Fruit fly (Drosophila melanogaster) whole organism, prepupa: ENCODE data around the gene CG10638.

ENCODE experiments used
- Blimp-1 ChIP-seq: fragments of 200-800 bp; sonication (Bioruptor generic); optimal IDR thresholded peaks from 3 replicates; lab custom pipeline; 2017; ENCODE audit warnings: missing biosample characterization, missing genetic modification characterization, mild to moderate bottlenecking, moderate library complexity, missing genetic modification reagents
- CG10631 ChIP-seq: fragments of 200-800 bp; sonication (Bioruptor generic); optimal IDR thresholded peaks from 2 replicates; lab custom pipeline; 2016; ENCODE audit warnings: missing biosample characterization, missing genetic modification characterization
- CG10669 ChIP-seq: fragments of 200-800 bp; sonication (Bioruptor generic); optimal IDR thresholded peaks from 3 replicates; lab custom pipeline; 2018; ENCODE audit warnings: missing biosample characterization, mild to moderate bottlenecking, missing genetic modification characterization, moderate library complexity
- CG11294 ChIP-seq: fragments of 200-800 bp; sonication (Bioruptor generic); IDR thresholded peaks from 2 replicates; pipeline ENCODE4 v1.3.6; 2022; ENCODE audit warnings: missing biosample characterization, missing genetic modification characterization
- CG11902 ChIP-seq: fragments of 200-800 bp; sonication (Bioruptor generic); optimal IDR thresholded peaks from 3 replicates; lab custom pipeline; 2016; ENCODE audit warnings: missing biosample characterization, missing genetic modification characterization
- CG15336 ChIP-seq: fragments of 200-800 bp; sonication (Bioruptor generic); IDR thresholded peaks from 2 replicates; pipeline ENCODE4 v1.3.6; 2022; ENCODE audit warnings: missing biosample characterization, missing genetic modification characterization
- CG1621 ChIP-seq: fragments of 200-800 bp; sonication (Bioruptor generic); optimal IDR thresholded peaks from 3 replicates; lab custom pipeline; 2018; ENCODE audit warnings: missing biosample characterization, mild to moderate bottlenecking, missing genetic modification characterization
- CG16779 ChIP-seq: fragments of 200-800 bp; sonication (Bioruptor generic); optimal IDR thresholded peaks from 3 replicates; lab custom pipeline; 2017; ENCODE audit warnings: missing biosample characterization, mild to moderate bottlenecking, missing genetic modification characterization
- CG3032 ChIP-seq: fragments of 200-800 bp; optimal IDR thresholded peaks from 2 replicates; lab custom pipeline; 2019; ENCODE audit warnings: missing biosample characterization, mild to moderate bottlenecking, missing genetic modification characterization, moderate library complexity
- CG32006 ChIP-seq: fragments of 200-800 bp; sonication (Bioruptor generic); optimal IDR thresholded peaks from 3 replicates; lab custom pipeline; 2017; ENCODE audit warnings: missing biosample characterization, mild to moderate bottlenecking, missing genetic modification characterization
- CG34406 ChIP-seq: fragments of 200-800 bp; sonication (Bioruptor generic); optimal IDR thresholded peaks from 3 replicates; lab custom pipeline; 2016; ENCODE audit warnings: missing biosample characterization, missing genetic modification characterization
- CG3919 ChIP-seq: fragments of 200-800 bp; sonication (Bioruptor generic); optimal IDR thresholded peaks from 3 replicates; lab custom pipeline; 2016; ENCODE audit warnings: missing biosample characterization, missing genetic modification characterization
- CG6276 ChIP-seq: fragments of 200-800 bp; sonication (Bioruptor generic); optimal IDR thresholded peaks from 2 replicates; lab custom pipeline; 2017; ENCODE audit warnings: missing biosample characterization, mild to moderate bottlenecking, missing genetic modification characterization
- CG6792 ChIP-seq: fragments of 200-800 bp; sonication (Bioruptor generic); optimal IDR thresholded peaks from 3 replicates; lab custom pipeline; 2016; ENCODE audit warnings: missing biosample characterization, missing genetic modification characterization
- CG6808 ChIP-seq: fragments of 200-800 bp; sonication (Bioruptor generic); optimal IDR thresholded peaks from 3 replicates; lab custom pipeline; 2017; ENCODE audit warnings: missing biosample characterization, missing genetic modification characterization, mild to moderate bottlenecking, moderate library complexity, missing genetic modification reagents
- CG6854 ChIP-seq: fragments of 200-800 bp; sonication (Bioruptor generic); optimal IDR thresholded peaks from 2 replicates; lab custom pipeline; 2017; ENCODE audit warnings: missing biosample characterization, mild to moderate bottlenecking, missing genetic modification characterization
- CG8119 ChIP-seq: fragments of 200-800 bp; sonication (Bioruptor generic); IDR thresholded peaks from 3 replicates; pipeline ENCODE4 v1.3.6; 2022; ENCODE audit warnings: missing biosample characterization, missing genetic modification characterization
- CG8632 ChIP-seq: fragments of 200-800 bp; sonication (Bioruptor generic); optimal IDR thresholded peaks from 3 replicates; lab custom pipeline; 2016; ENCODE audit warnings: missing biosample characterization, missing genetic modification characterization
- Eip78C ChIP-seq: fragments of 200-800 bp; sonication (Bioruptor generic); peaks from one replicate; lab custom pipeline; 2016; ENCODE audit warnings: missing biosample characterization, missing genetic modification characterization
- Eip93F ChIP-seq: fragments of 200-800 bp; sonication (Bioruptor generic); optimal IDR thresholded peaks from 2 replicates; lab custom pipeline; 2016; ENCODE audit warnings: missing biosample characterization, mild to moderate bottlenecking, missing genetic modification characterization
- Ets96B ChIP-seq: fragments of 200-800 bp; optimal IDR thresholded peaks from 2 replicates; lab custom pipeline; 2019; ENCODE audit warnings: missing biosample characterization, mild to moderate bottlenecking, missing genetic modification characterization, moderate library complexity
- Hr38 ChIP-seq: sonication (Bioruptor generic); optimal IDR thresholded peaks from 2 replicates; lab custom pipeline; 2016; ENCODE audit warnings: missing biosample characterization, missing genetic modification characterization
- Hr39 ChIP-seq: fragments of 200-800 bp; sonication (Bioruptor generic); optimal IDR thresholded peaks from 2 replicates; lab custom pipeline; 2016; ENCODE audit warnings: missing biosample characterization, missing genetic modification characterization
- Lpt ChIP-seq: fragments of 200-800 bp; sonication (Bioruptor generic); optimal IDR thresholded peaks from 3 replicates; lab custom pipeline; 2016; ENCODE audit warnings: missing biosample characterization, missing genetic modification characterization
- Met ChIP-seq: fragments of 200-800 bp; sonication (Bioruptor generic); optimal IDR thresholded peaks from 3 replicates; lab custom pipeline; 2016; ENCODE audit warnings: missing biosample characterization, missing genetic modification characterization
- OdsH ChIP-seq: fragments of 200-800 bp; sonication (Bioruptor generic); optimal IDR thresholded peaks from 3 replicates; lab custom pipeline; 2016; ENCODE audit warnings: missing biosample characterization, missing genetic modification characterization
- Smox ChIP-seq: fragments of 200-800 bp; sonication (Bioruptor generic); optimal IDR thresholded peaks from 3 replicates; lab custom pipeline; 2016; ENCODE audit warnings: missing biosample characterization, missing genetic modification characterization
- Sox102F ChIP-seq: fragments of 200-800 bp; sonication (Bioruptor generic); optimal IDR thresholded peaks from 2 replicates; lab custom pipeline; 2016; ENCODE audit warnings: missing biosample characterization, mild to moderate bottlenecking, missing genetic modification characterization
- Sox14 ChIP-seq: fragments of 200-800 bp; sonication (Bioruptor generic); optimal IDR thresholded peaks from 3 replicates; lab custom pipeline; 2016; ENCODE audit warnings: missing biosample characterization, missing genetic modification characterization
- Sox15 ChIP-seq: fragments of 200-800 bp; sonication (Bioruptor generic); optimal IDR thresholded peaks from 3 replicates; lab custom pipeline; 2016; ENCODE audit warnings: missing biosample characterization, missing genetic modification characterization
- acj6 ChIP-seq: fragments of 200-800 bp; sonication (Bioruptor generic); optimal IDR thresholded peaks from 3 replicates; lab custom pipeline; 2016; ENCODE audit warnings: missing biosample characterization, missing genetic modification characterization
- dac ChIP-seq: fragments of 200-800 bp; sonication (Bioruptor generic); optimal IDR thresholded peaks from 2 replicates; lab custom pipeline; 2017; ENCODE audit warnings: missing biosample characterization, mild to moderate bottlenecking, missing genetic modification characterization
- dsx ChIP-seq: fragments of 200-800 bp; optimal IDR thresholded peaks from 3 replicates; lab custom pipeline; 2019; ENCODE audit warnings: missing biosample characterization, mild to moderate bottlenecking, missing genetic modification characterization, moderate library complexity; ENCODE audit not compliant: poor library complexity, severe bottlenecking
- eg ChIP-seq: fragments of 200-800 bp; sonication (Bioruptor generic); IDR thresholded peaks from 3 replicates; pipeline ENCODE4 v1.3.6; 2022; ENCODE audit warnings: missing biosample characterization, missing genetic modification characterization
- esn ChIP-seq: fragments of 200-800 bp; sonication (Bioruptor generic); optimal IDR thresholded peaks from 2 replicates; lab custom pipeline; 2016; ENCODE audit warnings: missing biosample characterization, mild to moderate bottlenecking, missing genetic modification characterization, moderate library complexity
- fd59A ChIP-seq: fragments of 200-800 bp; sonication (Bioruptor generic); optimal IDR thresholded peaks from 2 replicates; lab custom pipeline; 2017; ENCODE audit warnings: missing biosample characterization, mild to moderate bottlenecking, missing genetic modification characterization, missing genetic modification reagents
- fd85E ChIP-seq: fragments of 200-800 bp; sonication (Bioruptor generic); optimal IDR thresholded peaks from 3 replicates; lab custom pipeline; 2016; ENCODE audit warnings: missing biosample characterization, missing genetic modification characterization
- fkh ChIP-seq: fragments of 200-800 bp; sonication (Bioruptor generic); optimal IDR thresholded peaks from 3 replicates; lab custom pipeline; 2017; ENCODE audit warnings: missing biosample characterization, mild to moderate bottlenecking, missing genetic modification characterization, moderate library complexity
- lz ChIP-seq: fragments of 200-800 bp; sonication (Bioruptor generic); optimal IDR thresholded peaks from 3 replicates; lab custom pipeline; 2016; ENCODE audit warnings: missing biosample characterization, missing genetic modification characterization
- net ChIP-seq: fragments of 200-800 bp; sonication (Bioruptor generic); optimal IDR thresholded peaks from 3 replicates; lab custom pipeline; 2016; ENCODE audit warnings: missing biosample characterization, missing genetic modification characterization
- pdm3 ChIP-seq: fragments of 200-800 bp; sonication (Bioruptor generic); optimal IDR thresholded peaks from 3 replicates; lab custom pipeline; 2016; ENCODE audit warnings: missing biosample characterization, missing genetic modification characterization
- svp ChIP-seq: fragments of 200-800 bp; sonication (Bioruptor generic); peaks from one replicate; lab custom pipeline; 2016; ENCODE audit warnings: missing biosample characterization, missing genetic modification characterization
- topi ChIP-seq: fragments of 200-800 bp; sonication (Bioruptor generic); optimal IDR thresholded peaks from 3 replicates; lab custom pipeline; 2016; ENCODE audit warnings: missing biosample characterization, missing genetic modification characterization

CG10638 gene

dm6 chr3L:12533392-12534070 is 32.4 kb upstream of the CG10638 start, which contains the start of the genes Tsf2 and CG34242 (continued):
- TF ChIP-seq fd85E (GFP tag; lab: Kevin White, UChicago) (no peak), Smox (no peak), Blimp-1 (peak; percentile 53), CG32006 (GFP tag; lab: Kevin White, UChicago) (no peak), acj6 (GFP tag; lab: Kevin White, UChicago) (no peak), CG6792 (GFP tag; lab: Kevin White, UChicago) (peak; percentile 58), Eip93F (peak; percentile 34), CG8119 (GFP tag; lab: Robert Waterston, UW) (no peak), CG6276 (GFP tag; lab: Kevin White, UChicago) (no peak), CG3919 (GFP tag; lab: Kevin White, UChicago) (peak; percentile 89), Eip78C (peak; percentile 89), net (GFP tag; lab: Kevin White, UChicago) (no peak), CG3032 (tag; lab: Kevin White, UChicago) (peak; percentile 87), CG6854 (GFP tag; lab: Kevin White, UChicago) (no peak), eg (GFP tag; lab: Robert Waterston, UW) (peak; percentile 95), Sox102F (no peak), Sox14 (GFP tag; lab: Kevin White, UChicago) (no peak), CG10669 (no peak), CG11902 (GFP tag; lab: Kevin White, UChicago) (peak; percentile 84), lz (GFP tag; lab: Kevin White, UChicago) (peak; percentile 47), CG1621 (peak; percentile 42), CG11294 (GFP tag; lab: Robert Waterston, UW) (peak; percentile 83), fd59A (GFP tag; lab: Kevin White, UChicago) (no peak), dsx (GFP tag; lab: Kevin White, UChicago) (peak; percentile 88), CG34406 (no peak), esn (GFP tag; lab: Kevin White, UChicago) (peak; percentile 20), Lpt (GFP tag; lab: Kevin White, UChicago) (peak; percentile 85), Met (peak; percentile 73), Ets96B (peak; percentile 81), fkh (GFP tag; lab: Kevin White, UChicago) (peak; percentile 40), Hr38 (GFP tag; lab: Kevin White, UChicago) (no peak), topi (GFP tag; lab: Kevin White, UChicago) (peak; percentile 71), OdsH (GFP tag; lab: Kevin White, UChicago) (no peak), svp (GFP tag; lab: Kevin White, UChicago) (no peak), CG6808 (GFP tag; lab: Kevin White, UChicago) (no peak), CG10631 (GFP tag; lab: Kevin White, UChicago) (peak; percentile 79)

DNA sequence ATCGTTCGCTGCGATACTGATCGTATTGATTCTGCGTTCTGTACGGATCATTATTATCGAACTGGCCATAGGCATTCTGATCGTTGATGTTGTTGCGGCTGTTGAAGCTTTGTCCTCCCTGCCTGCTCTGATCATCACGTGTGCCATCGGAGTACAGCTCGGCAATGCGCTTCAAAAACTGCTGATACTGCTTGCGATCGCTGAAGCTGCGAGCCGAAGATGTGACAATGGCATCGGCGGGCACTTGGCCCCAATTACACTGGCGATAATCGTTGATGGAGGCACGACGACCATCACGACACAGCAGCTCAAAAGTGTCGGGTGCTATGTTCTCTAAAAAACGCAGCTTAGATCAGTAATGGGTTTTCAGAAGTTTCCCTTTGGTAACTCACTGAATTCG is 31.1 kb upstream of the CG10638 start:
- TF ChIP-seq svp (GFP tag; lab: Kevin White, UChicago), result peak; percentile 92
- TF ChIP-seq Hr39, result no peak

- TF ChIP-seq dsx (GFP tag; lab: Kevin White, UChicago) (no peak), CG1621 (peak; percentile 90), CG16779 (tag; lab: Kevin White, UChicago) (no peak), CG15336 (GFP tag; lab: Robert Waterston, UW) (no peak), net (GFP tag; lab: Kevin White, UChicago) (no peak), OdsH (GFP tag; lab: Kevin White, UChicago) (peak; percentile 3), CG3032 (tag; lab: Kevin White, UChicago) (no peak), lz (GFP tag; lab: Kevin White, UChicago) (peak; percentile 7), topi (GFP tag; lab: Kevin White, UChicago) (no peak), CG11902 (GFP tag; lab: Kevin White, UChicago) (no peak), svp (GFP tag; lab: Kevin White, UChicago) (peak; percentile 87), CG32006 (GFP tag; lab: Kevin White, UChicago) (no peak), CG8119 (GFP tag; lab: Robert Waterston, UW) (no peak), dac (GFP tag; lab: Kevin White, UChicago) (no peak), Eip78C (peak; percentile 48), acj6 (GFP tag; lab: Kevin White, UChicago) (peak; percentile 2), Sox15 (no peak), CG34406 (no peak), CG8632 (GFP tag; lab: Kevin White, UChicago) (no peak), eg (GFP tag; lab: Robert Waterston, UW) (no peak), pdm3 (GFP tag; lab: Kevin White, UChicago) (no peak), esn (GFP tag; lab: Kevin White, UChicago) (peak; percentile 24), Sox102F (no peak), Eip93F (no peak), Met (peak; percentile 18)
- TF ChIP-seq, all 60 proteins: peak for 8
These were observed 28.9 kb upstream of the CG10638 start, which contains the start of gene nst for dm6 chr3L:12530044-12530443. Gene nst (minus strand): TSS chr3L:12530171.
